Worm (Caenorhabditis elegans) whole organism, L3 larva: ENCODE measurements around the gene C50D2.10.

Experiments
- ama-1 ChIP-seq: fragments of 150-350 bp; optimal IDR thresholded peaks from 2 replicates; lab custom pipeline; 2018
- ceh-9 ChIP-seq: sonication (generic microtip); optimal IDR thresholded peaks from 2 replicates; lab custom pipeline; 2018; ENCODE audit warnings: missing biosample characterization, missing genetic modification characterization
- fos-1 ChIP-seq: fragments of 150-350 bp; optimal IDR thresholded peaks from 2 replicates; lab custom pipeline; 2014; ENCODE audit warnings: missing biosample characterization, missing genetic modification characterization
- lin-39 ChIP-seq: fragments of 150-350 bp; optimal IDR thresholded peaks from 2 replicates; lab custom pipeline; 2018; ENCODE audit warnings: missing biosample characterization, missing genetic modification reagents, missing genetic modification characterization
- nhr-11 ChIP-seq: fragments of 150-350 bp; optimal IDR thresholded peaks from 2 replicates; lab custom pipeline; 2014; ENCODE audit warnings: missing biosample characterization, missing genetic modification characterization
- nhr-28 ChIP-seq: fragments of 150-350 bp; optimal IDR thresholded peaks from 2 replicates; lab custom pipeline; 2014; ENCODE audit warnings: missing biosample characterization, missing genetic modification characterization
- nhr-76 ChIP-seq: fragments of 150-350 bp; sonication (generic microtip); optimal IDR thresholded peaks from 5 replicates; lab custom pipeline; 2014; ENCODE audit warnings: missing biosample characterization, missing genetic modification characterization
- nhr-77 ChIP-seq: fragments of 150-350 bp; optimal IDR thresholded peaks from 2 replicates; lab custom pipeline; 2014; ENCODE audit warnings: missing biosample characterization, missing genetic modification characterization
- skn-1 ChIP-seq: fragments of 150-350 bp; optimal IDR thresholded peaks from 2 replicates; lab custom pipeline; 2014; ENCODE audit warnings: missing biosample characterization, missing genetic modification characterization
- tbx-2 ChIP-seq: sonication (generic microtip); optimal IDR thresholded peaks from 2 replicates; lab custom pipeline; 2016; ENCODE audit warnings: mild to moderate bottlenecking, missing genetic modification characterization, missing compliant biosample characterization
- zag-1 ChIP-seq: fragments of 150-350 bp; optimal IDR thresholded peaks from 2 replicates; lab custom pipeline; 2014; ENCODE audit warnings: missing biosample characterization, missing genetic modification characterization
- ztf-11 ChIP-seq: fragments of 150-350 bp; optimal IDR thresholded peaks from 2 replicates; lab custom pipeline; 2014; ENCODE audit warnings: missing biosample characterization, missing genetic modification characterization

DNA sequence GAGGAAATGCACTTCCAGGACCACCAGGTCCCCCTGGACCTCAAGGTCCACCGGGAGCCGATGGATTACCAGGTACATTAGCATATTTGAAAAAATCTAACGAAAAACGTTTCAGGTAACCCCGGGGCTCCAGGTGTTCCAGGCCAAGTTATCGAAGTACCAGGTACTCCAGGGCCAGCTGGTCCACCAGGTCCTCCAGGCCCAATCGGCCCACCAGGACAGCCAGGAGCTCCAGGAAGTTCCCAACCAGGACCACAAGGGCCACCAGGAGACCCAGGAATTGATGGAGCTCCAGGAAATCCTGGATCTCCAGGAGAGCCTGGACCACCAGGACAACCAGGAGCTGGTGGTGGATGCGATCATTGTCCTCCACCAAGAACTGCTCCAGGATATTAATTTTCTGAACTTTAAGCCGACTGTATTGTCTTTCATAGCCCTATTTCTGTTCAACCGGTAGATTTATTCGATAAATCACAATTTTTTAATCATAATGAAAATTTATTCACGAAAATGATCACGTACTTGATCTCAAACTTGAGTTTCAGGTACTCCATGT, 6.5 kb downstream of the C50D2.10 start:
- TF ChIP-seq zag-1 (tag; lab: Kevin White, UChicago) (no peak), ama-1 (no peak), nhr-11 (tag; lab: Kevin White, UChicago) (no peak), ztf-11 (tag; lab: Kevin White, UChicago) (no peak), nhr-28 (no peak), nhr-76 (no peak), skn-1 (tag; lab: Kevin White, UChicago) (no peak), nhr-77 (tag; lab: Kevin White, UChicago) (no peak), tbx-2 (tag; lab: Kevin White, UChicago) (no peak), lin-39 (tag; lab: Kevin White, UChicago) (no peak), ceh-9 (tag; lab: Kevin White, UChicago) (no peak), fos-1 (tag; lab: Kevin White, UChicago) (no peak)
